Worm (Caenorhabditis elegans) whole organism, young adult: ENCODE measurements around the gene F54E2.1.
"Not testable (repeated sequence)": the region's sequence is repeated elsewhere in the genome, so short reads cannot be mapped to it uniquely, and the experiment has no call there.

Experiments used
- C06A6.2 ChIP-seq: fragments of 200-800 bp; sonication (Bioruptor generic); conservative IDR thresholded peaks from 2 replicates; pipeline ENCODE4 v1.3.6; 2022; ENCODE audit warnings: missing genetic modification characterization, missing compliant biosample characterization
- F55B11.4 ChIP-seq: sonication (generic microtip); optimal IDR thresholded peaks from 2 replicates; lab custom pipeline; 2016; ENCODE audit warnings: missing compliant biosample characterization, missing genetic modification characterization, borderline replicate concordance; ENCODE audit not compliant: insufficient read depth
- T07F8.4 ChIP-seq: sonication (generic microtip); optimal IDR thresholded peaks from 2 replicates; lab custom pipeline; 2016; ENCODE audit warnings: mild to moderate bottlenecking, missing genetic modification characterization, moderate library complexity, missing compliant biosample characterization
- bed-1 ChIP-seq: fragments of 200-800 bp; sonication (Bioruptor generic); IDR thresholded peaks from 2 replicates; pipeline ENCODE4 v1.3.6; 2022; ENCODE audit warnings: missing genetic modification reagents, missing genetic modification characterization, missing compliant biosample characterization
- ceh-79 ChIP-seq: sonication (generic microtip); optimal IDR thresholded peaks from 2 replicates; lab custom pipeline; 2017; ENCODE audit warnings: mild to moderate bottlenecking, missing genetic modification characterization, missing compliant biosample characterization
- sdz-38 ChIP-seq: sonication (generic microtip); optimal IDR thresholded peaks from 2 replicates; lab custom pipeline; 2016; ENCODE audit warnings: missing genotype, missing genetic modification characterization, missing compliant biosample characterization
- unc-62 ChIP-seq: fragments of 150-350 bp; optimal IDR thresholded peaks from 2 replicates; lab custom pipeline; 2014; ENCODE audit warnings: missing biosample characterization, missing genetic modification reagents, missing genetic modification characterization

- not testable (repeated sequence) for TF ChIP-seq C06A6.2; F55B11.4 (tag; lab: Kevin White, UChicago); unc-62 (GFP tag; lab: Kevin White, UChicago); ceh-79 (tag; lab: Kevin White, UChicago); bed-1; sdz-38; T07F8.4
Measured at ce11 chrV:2778458-2778857, 31.7 kb upstream of the F54E2.1 start.
